Fruit fly (Drosophila melanogaster) whole organism, embryonic: Measurements from ENCODE around the gene RapGAP1.
A peak's percentile ranks its signal among the peaks of the same experiment; 100 is the strongest.

Source experiments
- Ada2b ChIP-seq: fragments of 200-800 bp; sonication (Bioruptor generic); IDR thresholded peaks from 2 replicates; pipeline ENCODE4 v1.3.6; 2022; ENCODE audit warnings: missing biosample characterization, missing genetic modification characterization
- Atf3 ChIP-seq: fragments of 200-800 bp; sonication (Bioruptor generic); optimal IDR thresholded peaks from 3 replicates; lab custom pipeline; 2016; ENCODE audit warnings: missing biosample characterization, missing genetic modification characterization
- B-H2 ChIP-seq: fragments of 200-800 bp; sonication (Bioruptor generic); optimal IDR thresholded peaks from 2 replicates; lab custom pipeline; 2018; ENCODE audit warnings: missing biosample characterization, mild to moderate bottlenecking, missing genetic modification characterization
- CG10209 ChIP-seq: fragments of 200-800 bp; sonication (Bioruptor generic); optimal IDR thresholded peaks from 3 replicates; lab custom pipeline; 2017; ENCODE audit warnings: missing biosample characterization, mild to moderate bottlenecking, missing genetic modification characterization, missing genetic modification reagents
- CG1024 ChIP-seq: fragments of 200-800 bp; sonication (Bioruptor generic); IDR thresholded peaks from 2 replicates; pipeline ENCODE4 v1.3.6; 2022; ENCODE audit warnings: missing biosample characterization, missing genetic modification characterization
- CG10565 ChIP-seq: fragments of 200-800 bp; sonication (Bioruptor generic); optimal IDR thresholded peaks from 3 replicates; lab custom pipeline; 2016; ENCODE audit warnings: missing biosample characterization, mild to moderate bottlenecking, missing genetic modification characterization
- CG11247 ChIP-seq: fragments of 200-800 bp; sonication (Bioruptor generic); IDR thresholded peaks from 2 replicates; pipeline ENCODE4 v1.3.6; 2022; ENCODE audit warnings: missing biosample characterization, missing genetic modification characterization
- CG11456 ChIP-seq: fragments of 200-800 bp; sonication (Bioruptor generic); IDR thresholded peaks from 3 replicates; pipeline ENCODE4 v1.3.6; 2022; ENCODE audit warnings: missing biosample characterization, missing genetic modification characterization
- CG11504 ChIP-seq: fragments of 200-800 bp; sonication (Bioruptor generic); optimal IDR thresholded peaks from 3 replicates; lab custom pipeline; 2019; ENCODE audit warnings: missing biosample characterization, mild to moderate bottlenecking, missing genetic modification characterization, moderate library complexity
- CG12219 ChIP-seq: fragments of 200-800 bp; sonication (Bioruptor generic); optimal IDR thresholded peaks from 3 replicates; lab custom pipeline; 2018; ENCODE audit warnings: missing biosample characterization, mild to moderate bottlenecking, missing genetic modification characterization
- CG13424 ChIP-seq: fragments of 200-800 bp; sonication (Bioruptor generic); optimal IDR thresholded peaks from 2 replicates; lab custom pipeline; 2019; ENCODE audit warnings: missing biosample characterization, mild to moderate bottlenecking, missing genetic modification characterization, moderate library complexity
- CG17829 ChIP-seq: fragments of 200-800 bp; optimal IDR thresholded peaks from 2 replicates; lab custom pipeline; 2019; ENCODE audit warnings: missing biosample characterization, mild to moderate bottlenecking, missing genetic modification characterization, moderate library complexity
- CG2116 ChIP-seq: fragments of 200-800 bp; sonication (Bioruptor generic); optimal IDR thresholded peaks from 3 replicates; lab custom pipeline; 2018; ENCODE audit warnings: missing biosample characterization, mild to moderate bottlenecking, missing genetic modification characterization
- CG2202 ChIP-seq: fragments of 200-800 bp; sonication (Bioruptor generic); optimal IDR thresholded peaks from 2 replicates; lab custom pipeline; 2018; ENCODE audit warnings: missing biosample characterization, mild to moderate bottlenecking, missing genetic modification characterization
- CG3407 ChIP-seq: fragments of 200-800 bp; sonication (Bioruptor generic); optimal IDR thresholded peaks from 2 replicates; lab custom pipeline; 2018; ENCODE audit warnings: missing biosample characterization, mild to moderate bottlenecking, missing genetic modification characterization
- CG3847 ChIP-seq: fragments of 200-800 bp; sonication (Bioruptor generic); IDR thresholded peaks from 2 replicates; pipeline ENCODE4 v1.3.6; 2022; ENCODE audit warnings: missing biosample characterization, missing genetic modification characterization
- CG4404 ChIP-seq: fragments of 200-800 bp; sonication (Bioruptor generic); IDR thresholded peaks from 2 replicates; pipeline ENCODE4 v1.3.6; 2022; ENCODE audit warnings: missing biosample characterization, missing genetic modification characterization
- CG8359 ChIP-seq: fragments of 200-800 bp; sonication (Bioruptor generic); optimal IDR thresholded peaks from 2 replicates; lab custom pipeline; 2017; ENCODE audit warnings: missing biosample characterization, mild to moderate bottlenecking, missing genetic modification characterization, borderline replicate concordance
- CG8765 ChIP-seq: fragments of 200-800 bp; sonication (Bioruptor generic); IDR thresholded peaks from 2 replicates; pipeline ENCODE4 v1.3.6; 2022; ENCODE audit warnings: missing biosample characterization, missing genetic modification characterization
- D19A ChIP-seq: fragments of 200-800 bp; optimal IDR thresholded peaks from 3 replicates; lab custom pipeline; 2019; ENCODE audit warnings: missing biosample characterization, mild to moderate bottlenecking, missing genetic modification characterization, moderate library complexity
- Dad ChIP-seq: fragments of 200-800 bp; sonication (Bioruptor generic); optimal IDR thresholded peaks from 3 replicates; lab custom pipeline; 2016; ENCODE audit warnings: missing biosample characterization, missing genetic modification characterization
- Dek ChIP-seq: fragments of 200-800 bp; sonication (Bioruptor generic); optimal IDR thresholded peaks from 3 replicates; lab custom pipeline; 2019; ENCODE audit warnings: missing biosample characterization, mild to moderate bottlenecking, missing genetic modification characterization, moderate library complexity
- H15 ChIP-seq: fragments of 200-800 bp; sonication (Bioruptor generic); IDR thresholded peaks from 3 replicates; pipeline ENCODE4 v1.3.6; 2022; ENCODE audit warnings: missing biosample characterization, missing genetic modification characterization
- Lhr ChIP-seq: fragments of 200-800 bp; sonication (Bioruptor generic); optimal IDR thresholded peaks from 3 replicates; lab custom pipeline; 2017; ENCODE audit warnings: mild to moderate bottlenecking, missing biosample characterization, missing genetic modification reagents, missing genetic modification characterization
- Lim3 ChIP-seq: fragments of 200-800 bp; sonication (Bioruptor generic); IDR thresholded peaks from 2 replicates; pipeline ENCODE4 v1.3.6; 2022; ENCODE audit warnings: missing biosample characterization, missing genetic modification characterization
- Lpt ChIP-seq: fragments of >200 bp; optimal IDR thresholded peaks from 2 replicates; lab custom pipeline; 2018; ENCODE audit warnings: missing biosample characterization, missing genetic modification characterization
- NFAT ChIP-seq: fragments of 200-800 bp; sonication (Bioruptor generic); IDR thresholded peaks from 2 replicates; pipeline ENCODE4 v1.3.6; 2022; ENCODE audit warnings: missing biosample characterization, missing genetic modification characterization
- Sox102F ChIP-seq: fragments of 200-800 bp; sonication (Bioruptor generic); optimal IDR thresholded peaks from 2 replicates; lab custom pipeline; 2018; ENCODE audit warnings: missing biosample characterization, mild to moderate bottlenecking, missing genetic modification characterization, moderate library complexity
- Sry-β ChIP-seq: fragments of 200-800 bp; sonication (Bioruptor generic); optimal IDR thresholded peaks from 2 replicates; lab custom pipeline; 2018; ENCODE audit warnings: missing biosample characterization, mild to moderate bottlenecking, missing genetic modification characterization, moderate library complexity
- Trl ChIP-seq, 3 experiments: fragments of >200 bp in 2 of 3; fragments of 200-800 bp in 1 of 3; sonication (Bioruptor generic) in 1 of 3; optimal IDR thresholded peaks; 2 replicates in 1 of 3; 3 replicates in 2 of 3; lab custom pipeline; 2016 to 2017; ENCODE audit warnings: missing biosample characterization in 1 of 3, missing genetic modification characterization in 1 of 3
- abd-A ChIP-seq: fragments of 200-800 bp; sonication (Bioruptor generic); optimal IDR thresholded peaks from 3 replicates; lab custom pipeline; 2019; ENCODE audit warnings: missing biosample characterization, mild to moderate bottlenecking, missing genetic modification characterization, moderate library complexity
- fd102C ChIP-seq: fragments of 200-800 bp; sonication (Bioruptor generic); optimal IDR thresholded peaks from 2 replicates; lab custom pipeline; 2018; ENCODE audit warnings: missing biosample characterization, mild to moderate bottlenecking, missing genetic modification characterization, moderate library complexity
- gem ChIP-seq: fragments of 200-800 bp; sonication (Bioruptor generic); optimal IDR thresholded peaks from 2 replicates; lab custom pipeline; 2019; ENCODE audit warnings: missing biosample characterization, mild to moderate bottlenecking, missing genetic modification characterization, moderate library complexity
- gfzf ChIP-seq: fragments of 200-800 bp; sonication (Bioruptor generic); optimal IDR thresholded peaks from 2 replicates; lab custom pipeline; 2016; ENCODE audit warnings: missing biosample characterization, mild to moderate bottlenecking, missing genetic modification characterization, moderate library complexity
- grau ChIP-seq: fragments of 200-800 bp; optimal IDR thresholded peaks from 3 replicates; lab custom pipeline; 2019; ENCODE audit warnings: missing biosample characterization, mild to moderate bottlenecking, missing genetic modification characterization, moderate library complexity
- grn ChIP-seq: fragments of 200-800 bp; sonication (Bioruptor generic); optimal IDR thresholded peaks from 3 replicates; lab custom pipeline; 2017; ENCODE audit warnings: missing biosample characterization, missing genetic modification characterization
- gt ChIP-seq: fragments of 200-800 bp; sonication (Bioruptor generic); IDR thresholded peaks from 2 replicates; pipeline ENCODE4 v1.3.6; 2022; ENCODE audit warnings: missing biosample characterization, missing genetic modification characterization
- inv ChIP-seq: fragments of 200-800 bp; sonication (Bioruptor generic); IDR thresholded peaks from 2 replicates; pipeline ENCODE4 v1.3.6; 2022; ENCODE audit warnings: missing biosample characterization, missing genetic modification characterization; ENCODE audit not compliant: partially characterized antibody
- kah ChIP-seq: fragments of 200-800 bp; sonication (Bioruptor generic); optimal IDR thresholded peaks from 2 replicates; lab custom pipeline; 2018; ENCODE audit warnings: missing biosample characterization, mild to moderate bottlenecking, missing genetic modification characterization
- odd ChIP-seq: fragments of 200-800 bp; sonication (Bioruptor generic); optimal IDR thresholded peaks from 2 replicates; lab custom pipeline; 2017; ENCODE audit warnings: missing biosample characterization, mild to moderate bottlenecking, missing genetic modification characterization
- pho ChIP-seq: fragments of 200-800 bp; sonication (Bioruptor generic); optimal IDR thresholded peaks from 2 replicates; lab custom pipeline; 2016; ENCODE audit warnings: missing biosample characterization, missing genetic modification characterization
- pita ChIP-seq: fragments of 200-800 bp; sonication (Bioruptor generic); optimal IDR thresholded peaks from 2 replicates; lab custom pipeline; 2017; ENCODE audit warnings: missing biosample characterization, mild to moderate bottlenecking, missing genetic modification characterization
- pzg ChIP-seq: fragments of 200-800 bp; sonication (Bioruptor generic); optimal IDR thresholded peaks from 3 replicates; lab custom pipeline; 2018; ENCODE audit warnings: missing biosample characterization, mild to moderate bottlenecking, missing genetic modification characterization, moderate library complexity
- sna ChIP-seq: fragments of 200-800 bp; sonication (Bioruptor generic); IDR thresholded peaks from 2 replicates; pipeline ENCODE4 v1.3.6; 2022; ENCODE audit warnings: missing biosample characterization, missing genetic modification characterization; ENCODE audit not compliant: partially characterized antibody
- sug ChIP-seq: fragments of 200-800 bp; optimal IDR thresholded peaks from 2 replicates; lab custom pipeline; 2019; ENCODE audit warnings: missing biosample characterization, mild to moderate bottlenecking, missing genetic modification characterization, moderate library complexity
- tin ChIP-seq: fragments of 200-800 bp; sonication (Bioruptor generic); optimal IDR thresholded peaks from 3 replicates; lab custom pipeline; 2016; ENCODE audit warnings: missing biosample characterization, missing genetic modification characterization
- ttk ChIP-seq: fragments of 200-800 bp; sonication (Bioruptor generic); IDR thresholded peaks from 2 replicates; pipeline ENCODE4 v2.1.2; 2022; ENCODE audit warnings: missing biosample characterization, missing genetic modification characterization
- tx ChIP-seq: fragments of 200-800 bp; sonication (Bioruptor generic); optimal IDR thresholded peaks from 2 replicates; lab custom pipeline; 2016; ENCODE audit warnings: missing biosample characterization, missing genetic modification characterization
- wdn ChIP-seq: fragments of 200-800 bp; sonication (Bioruptor generic); IDR thresholded peaks from 2 replicates; pipeline ENCODE4 v1.3.6; 2022; ENCODE audit warnings: missing biosample characterization, missing genetic modification characterization
- wek ChIP-seq: fragments of 200-800 bp; sonication (Bioruptor generic); optimal IDR thresholded peaks from 3 replicates; lab custom pipeline; 2018; ENCODE audit warnings: missing biosample characterization, mild to moderate bottlenecking, missing genetic modification characterization, moderate library complexity

Gene RapGAP1

dm6 chr2L:7596862-7597261, 18.1 kb upstream of the RapGAP1 start (continued):
- no peak for TF ChIP-seq inv (GFP tag; lab: Robert Waterston, UW)
- no peak for TF ChIP-seq pita (GFP tag; lab: Kevin White, UChicago)
- peak; percentile 83 for TF ChIP-seq H15 (GFP tag; lab: Robert Waterston, UW)
- TF ChIP-seq wek = peak; percentile 39
- peak; percentile 2 for TF ChIP-seq Sry-β (GFP tag; lab: Kevin White, UChicago)
- TF ChIP-seq ttk = peak; percentile 86
- TF ChIP-seq sna (GFP tag; lab: Robert Waterston, UW) = no peak
- TF ChIP-seq wdn (GFP tag; lab: Robert Waterston, UW) = 0 out of 2 replicates have a peak, but pooled peaks have one; percentile 9
- 0 out of 2 replicates have a peak, but pooled peaks have one; percentile 17 for TF ChIP-seq CG11247 (GFP tag; lab: Robert Waterston, UW)
- peak; percentile 44 for TF ChIP-seq tx (GFP tag; lab: Kevin White, UChicago)
- TF ChIP-seq CG17829 = peak; percentile 92
- TF ChIP-seq kah (GFP tag; lab: Kevin White, UChicago) = peak; percentile 70
- peak; percentile 91 for TF ChIP-seq tin (GFP tag; lab: Kevin White, UChicago)
- TF ChIP-seq grn (GFP tag; lab: Kevin White, UChicago) = peak; percentile 70
- 0 out of 2 replicates have a peak, but pooled peaks have one; percentile 22 for TF ChIP-seq Lim3 (GFP tag; lab: Robert Waterston, UW)
- TF ChIP-seq grau (tag; lab: Kevin White, UChicago) = peak; percentile 78
- no peak for TF ChIP-seq NFAT (GFP tag; lab: Robert Waterston, UW)
- peak; percentile 80 for TF ChIP-seq Lhr (GFP tag; lab: Kevin White, UChicago)
- TF ChIP-seq Lpt = no peak
- peak; percentile 92 for TF ChIP-seq CG4404
- TF ChIP-seq odd (GFP tag; lab: Kevin White, UChicago) = peak; percentile 66
- TF ChIP-seq CG1024 (GFP tag; lab: Robert Waterston, UW) = peak; percentile 87
- TF ChIP-seq D19A (tag; lab: Kevin White, UChicago) = peak; percentile 76
- peak; percentile 8 for TF ChIP-seq pho (GFP tag; lab: Kevin White, UChicago)
- no peak for TF ChIP-seq sug (tag; lab: Kevin White, UChicago)
- TF ChIP-seq gfzf (GFP tag; lab: Kevin White, UChicago) = no peak
- TF ChIP-seq Dad (GFP tag; lab: Kevin White, UChicago) = peak; percentile 83
- peak; percentile 75 for TF ChIP-seq CG10565 (GFP tag; lab: Kevin White, UChicago)
- peak; percentile 88 for TF ChIP-seq fd102C
- TF ChIP-seq Dek (tag; lab: Kevin White, UChicago) = no peak
- TF ChIP-seq CG10209 (GFP tag; lab: Kevin White, UChicago) = peak; percentile 79
- TF ChIP-seq CG3407 (GFP tag; lab: Kevin White, UChicago) = peak; percentile 84
- no peak for TF ChIP-seq CG3847 (GFP tag; lab: Robert Waterston, UW)
- no peak for TF ChIP-seq abd-A
- TF ChIP-seq CG8765 = peak; percentile 90
- peak; percentile 85 for TF ChIP-seq CG8359
- no peak for TF ChIP-seq pzg (GFP tag; lab: Kevin White, UChicago)
- TF ChIP-seq CG2116 (GFP tag; lab: Kevin White, UChicago) = peak; percentile 51
- peak; percentile 59 for TF ChIP-seq Ada2b (GFP tag; lab: Robert Waterston, UW)
- peak; percentile 86 for TF ChIP-seq CG2202
- no peak for TF ChIP-seq B-H2 (GFP tag; lab: Kevin White, UChicago)
- no peak for TF ChIP-seq Trl (optimal IDR thresholded peaks at IDR 0.05; lab: Kevin White, UChicago)
- peak; percentile 83 for TF ChIP-seq Trl (GFP tag; optimal IDR thresholded peaks at IDR 0.05; lab: Kevin White, UChicago)
- peak; percentile 84 for TF ChIP-seq gt (GFP tag; lab: Robert Waterston, UW)
- TF ChIP-seq CG13424 (tag; lab: Kevin White, UChicago) = peak; percentile 77
- peak; percentile 94 for TF ChIP-seq Sox102F
- peak; percentile 90 for TF ChIP-seq Atf3 (GFP tag; lab: Kevin White, UChicago)
- TF ChIP-seq CG12219 (GFP tag; lab: Kevin White, UChicago) = peak; percentile 71
- peak; percentile 90 for TF ChIP-seq gem (tag; lab: Kevin White, UChicago)
- TF ChIP-seq CG11504 (tag; lab: Kevin White, UChicago) = peak; percentile 87
- TF ChIP-seq CG11456 (GFP tag; lab: Robert Waterston, UW) = 0 out of 3 replicates have a peak, but pooled peaks have one; percentile 67
